Fruit fly (Drosophila melanogaster) whole organism, pupa: Measurements from ENCODE around the gene ringer.

Experiments used
- CG12605 ChIP-seq: fragments of 200-800 bp; sonication (Bioruptor generic); IDR thresholded peaks from 2 replicates; pipeline ENCODE4 v1.3.6; 2022; ENCODE audit warnings: missing biosample characterization, missing genetic modification characterization
- CG13204 ChIP-seq: fragments of 200-800 bp; sonication (Bioruptor generic); optimal IDR thresholded peaks from 2 replicates; lab custom pipeline; 2018; ENCODE audit warnings: missing biosample characterization, mild to moderate bottlenecking, missing genetic modification characterization, moderate library complexity
- CG14655 ChIP-seq: fragments of 200-800 bp; sonication (Bioruptor generic); optimal IDR thresholded peaks from 3 replicates; lab custom pipeline; 2017; ENCODE audit warnings: mild to moderate bottlenecking, missing biosample characterization, missing genetic modification reagents, missing genetic modification characterization
- CG15710 ChIP-seq: fragments of 200-800 bp; sonication (Bioruptor generic); optimal IDR thresholded peaks from 2 replicates; lab custom pipeline; 2018; ENCODE audit warnings: missing biosample characterization, mild to moderate bottlenecking, missing genetic modification characterization, moderate library complexity
- CG17806 ChIP-seq: fragments of 200-800 bp; sonication (Bioruptor generic); optimal IDR thresholded peaks from 2 replicates; lab custom pipeline; 2018; ENCODE audit warnings: missing biosample characterization, mild to moderate bottlenecking, missing genetic modification characterization, moderate library complexity
- CG4496 ChIP-seq: fragments of 200-800 bp; sonication (Bioruptor generic); IDR thresholded peaks from 3 replicates; pipeline ENCODE4 v1.3.6; 2022; ENCODE audit warnings: missing biosample characterization, missing genetic modification characterization
- CG8159 ChIP-seq: fragments of 200-800 bp; sonication (Bioruptor generic); optimal IDR thresholded peaks from 3 replicates; lab custom pipeline; 2018; ENCODE audit warnings: missing biosample characterization, mild to moderate bottlenecking, missing genetic modification characterization, moderate library complexity
- CG8301 ChIP-seq: fragments of 200-800 bp; sonication (Bioruptor generic); optimal IDR thresholded peaks from 2 replicates; lab custom pipeline; 2018; ENCODE audit warnings: missing biosample characterization, mild to moderate bottlenecking, missing genetic modification characterization
- D1 ChIP-seq: fragments of 200-800 bp; sonication (Bioruptor generic); optimal IDR thresholded peaks from 2 replicates; lab custom pipeline; 2018; ENCODE audit warnings: missing biosample characterization, mild to moderate bottlenecking, missing genetic modification characterization, moderate library complexity
- EcR ChIP-seq: fragments of 200-800 bp; sonication (Bioruptor generic); optimal IDR thresholded peaks from 3 replicates; lab custom pipeline; 2019; ENCODE audit warnings: missing biosample characterization, missing genetic modification characterization, mild to moderate bottlenecking, moderate library complexity, missing genetic modification reagents
- Ets98B ChIP-seq: fragments of 200-800 bp; sonication (Bioruptor generic); IDR thresholded peaks from 2 replicates; pipeline ENCODE4 v1.3.6; 2022; ENCODE audit warnings: missing biosample characterization, missing genetic modification characterization
- Pif1A ChIP-seq: fragments of 200-800 bp; sonication (Bioruptor generic); optimal IDR thresholded peaks from 3 replicates; lab custom pipeline; 2016; ENCODE audit warnings: missing biosample characterization, missing genetic modification characterization
- gl ChIP-seq: fragments of 200-800 bp; sonication (Bioruptor generic); optimal IDR thresholded peaks from 2 replicates; lab custom pipeline; 2018; ENCODE audit warnings: missing biosample characterization, mild to moderate bottlenecking, missing genetic modification characterization
- rn ChIP-seq: fragments of 200-800 bp; sonication (Bioruptor generic); IDR thresholded peaks from 2 replicates; pipeline ENCODE4 v1.3.6; 2022; ENCODE audit warnings: missing biosample characterization, missing genetic modification characterization

DNA sequence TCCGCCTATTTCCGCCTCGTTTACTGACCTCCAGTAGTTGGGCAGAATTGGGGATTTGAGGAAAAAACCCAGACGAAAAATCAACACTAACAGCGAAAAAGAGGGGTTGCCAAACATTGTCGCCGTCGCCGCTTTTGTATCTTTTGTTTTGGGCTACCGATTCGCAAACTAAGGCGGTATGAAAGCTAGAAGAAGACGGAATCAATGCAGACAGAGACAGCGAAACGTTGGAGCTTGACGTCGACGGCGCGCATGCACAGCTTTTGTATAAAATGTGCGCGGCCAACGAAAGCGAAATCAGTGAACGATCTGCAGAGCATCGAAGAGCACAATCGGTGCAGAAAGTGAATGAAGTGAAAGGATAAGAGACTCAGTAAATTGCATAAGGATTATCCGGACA lies 20.5 kb downstream of the ringer start, which contains the start of gene CG4998:
- no peak for TF ChIP-seq rn
- no peak for TF ChIP-seq CG12605 (GFP tag; lab: Robert Waterston, UW)
- TF ChIP-seq CG14655: no peak
- no peak for TF ChIP-seq CG8159 (tag; lab: Kevin White, UChicago)
- no peak for TF ChIP-seq Ets98B (GFP tag; lab: Robert Waterston, UW)
- no peak for TF ChIP-seq CG15710
- no peak for TF ChIP-seq D1
- TF ChIP-seq EcR: no peak
- no peak for TF ChIP-seq CG8301 (tag; lab: Kevin White, UChicago)
- no peak for TF ChIP-seq Pif1A (GFP tag; lab: Kevin White, UChicago)
- TF ChIP-seq CG4496 (GFP tag; lab: Robert Waterston, UW): no peak
- no peak for TF ChIP-seq CG13204 (GFP tag; lab: Kevin White, UChicago)
- TF ChIP-seq CG17806 (tag; lab: Kevin White, UChicago): no peak
- TF ChIP-seq gl (tag; lab: Kevin White, UChicago): no peak
